Worm (Caenorhabditis elegans) whole organism, L1 larva: ENCODE data around the gene lron-5.

Source experiments
- C04F5.9 ChIP-seq: sonication (generic microtip); optimal IDR thresholded peaks from 2 replicates; lab custom pipeline; 2016; ENCODE audit warnings: missing genetic modification characterization, missing compliant biosample characterization
- C16A3.4 ChIP-seq: fragments of 150-350 bp; optimal IDR thresholded peaks from 2 replicates; lab custom pipeline; 2014; ENCODE audit warnings: missing biosample characterization, missing genetic modification characterization
- F16B12.6 ChIP-seq: fragments of 150-350 bp; optimal IDR thresholded peaks from 2 replicates; lab custom pipeline; 2014; ENCODE audit warnings: missing biosample characterization, missing genetic modification characterization
- Y116A8C.19 ChIP-seq: sonication (generic microtip); optimal IDR thresholded peaks from 2 replicates; lab custom pipeline; 2016; ENCODE audit warnings: missing compliant biosample characterization, missing genetic modification characterization, borderline replicate concordance
- blmp-1 ChIP-seq: fragments of 150-350 bp; optimal IDR thresholded peaks from 2 replicates; lab custom pipeline; 2014; ENCODE audit warnings: missing biosample characterization, missing genetic modification characterization
- ceh-8 ChIP-seq: fragments of 200-800 bp; sonication (Bioruptor generic); optimal IDR thresholded peaks from 2 replicates; lab custom pipeline; 2018; ENCODE audit warnings: mild to moderate bottlenecking, missing genetic modification characterization, moderate library complexity, missing compliant biosample characterization
- ces-1 ChIP-seq: fragments of 150-350 bp; optimal IDR thresholded peaks from 2 replicates; lab custom pipeline; 2014; ENCODE audit warnings: missing biosample characterization, missing genetic modification reagents, missing genetic modification characterization
- efl-1 ChIP-seq, 4 experiments: fragments of 150-350 bp; optimal IDR thresholded peaks in 3 of 4; peaks in 1 of 4; 1 replicate in 1 of 4; 2 replicates in 3 of 4; lab custom pipeline; 2014; ENCODE audit warnings: missing biosample characterization in 2 of 4, missing genetic modification characterization in 2 of 4, missing genetic modification reagents in 2 of 4
- efl-3 ChIP-seq: fragments of 200-800 bp; sonication (Bioruptor generic); optimal IDR thresholded peaks from 2 replicates; lab custom pipeline; 2018; ENCODE audit warnings: mild to moderate bottlenecking, missing genetic modification characterization, missing compliant biosample characterization
- egl-13 ChIP-seq: sonication (generic microtip); optimal IDR thresholded peaks from 2 replicates; lab custom pipeline; 2016; ENCODE audit warnings: missing genotype, missing genetic modification reagents, missing genetic modification characterization, missing compliant biosample characterization
- elt-2 ChIP-seq: sonication (generic microtip); optimal IDR thresholded peaks from 2 replicates; lab custom pipeline; 2016; ENCODE audit warnings: missing genetic modification characterization, mild to moderate bottlenecking, inconsistent platforms, missing compliant biosample characterization, missing genetic modification reagents
- elt-3 ChIP-seq, 6 experiments: fragments of 150-350 bp in 1 of 6; sonication (generic microtip); optimal IDR thresholded peaks; 2 replicates each; lab custom pipeline; 2017 to 2018; ENCODE audit warnings: missing biosample characterization in 6 of 6, missing genetic modification characterization in 6 of 6, inconsistent platforms in 1 of 6
- ets-5 ChIP-seq: fragments of 200-800 bp; sonication (Bioruptor generic); IDR thresholded peaks from 2 replicates; pipeline ENCODE4 v1.3.6; 2022; ENCODE audit warnings: missing genetic modification characterization, missing compliant biosample characterization
- fkh-10 ChIP-seq: sonication (generic microtip); optimal IDR thresholded peaks from 2 replicates; lab custom pipeline; 2017; ENCODE audit warnings: missing biosample characterization, missing genetic modification reagents, missing genetic modification characterization
- fkh-8 ChIP-seq: sonication (generic microtip); optimal IDR thresholded peaks from 2 replicates; lab custom pipeline; 2016; ENCODE audit warnings: mild to moderate bottlenecking, missing genetic modification characterization, missing compliant biosample characterization
- hlh-4 ChIP-seq: sonication (generic microtip); optimal IDR thresholded peaks from 2 replicates; lab custom pipeline; 2016; ENCODE audit warnings: mild to moderate bottlenecking, missing genetic modification characterization, missing compliant biosample characterization
- hpl-2 ChIP-seq: fragments of 150-350 bp; optimal IDR thresholded peaks from 2 replicates; lab custom pipeline; 2014; ENCODE audit warnings: missing biosample characterization, missing genetic modification reagents, missing genetic modification characterization
- jun-1 ChIP-seq: fragments of 150-350 bp; optimal IDR thresholded peaks from 2 replicates; lab custom pipeline; 2014; ENCODE audit warnings: missing biosample characterization, missing genetic modification reagents, missing genetic modification characterization
- lin-13 ChIP-seq: fragments of 150-350 bp; optimal IDR thresholded peaks from 2 replicates; lab custom pipeline; 2014; ENCODE audit warnings: missing biosample characterization, missing genetic modification reagents, missing genetic modification characterization
- lin-14 ChIP-seq: fragments of 200-800 bp; sonication (Bioruptor generic); optimal IDR thresholded peaks from 2 replicates; lab custom pipeline; 2018; ENCODE audit warnings: mild to moderate bottlenecking, missing genetic modification characterization, moderate library complexity, missing compliant biosample characterization
- lin-15B ChIP-seq: fragments of 150-350 bp; sonication (generic microtip); optimal IDR thresholded peaks from 3 replicates; lab custom pipeline; 2014; ENCODE audit warnings: missing biosample characterization, missing genetic modification characterization
- lin-35 ChIP-seq, 2 experiments: fragments of 150-350 bp; optimal IDR thresholded peaks; 2 replicates each; lab custom pipeline; 2014; ENCODE audit warnings: missing biosample characterization in 2 of 2, missing genetic modification characterization in 2 of 2, missing genetic modification reagents in 2 of 2
- lin-39 ChIP-seq: fragments of 150-350 bp; optimal IDR thresholded peaks from 2 replicates; lab custom pipeline; 2014; ENCODE audit warnings: missing biosample characterization, missing genetic modification reagents, missing genetic modification characterization
- lir-3 ChIP-seq: sonication (generic microtip); optimal IDR thresholded peaks from 2 replicates; lab custom pipeline; 2016; ENCODE audit warnings: mild to moderate bottlenecking, missing genetic modification characterization, moderate library complexity, missing compliant biosample characterization; ENCODE audit not compliant: poor library complexity
- lsy-2 ChIP-seq, 2 experiments: fragments of 150-350 bp; optimal IDR thresholded peaks; 2 replicates each; lab custom pipeline; 2014; ENCODE audit warnings: missing biosample characterization in 2 of 2, missing genetic modification characterization in 2 of 2
- mep-1 ChIP-seq: fragments of 150-350 bp; optimal IDR thresholded peaks from 2 replicates; lab custom pipeline; 2014; ENCODE audit warnings: missing biosample characterization, missing genetic modification characterization
- nhr-19 ChIP-seq: fragments of 200-800 bp; sonication (Bioruptor generic); conservative IDR thresholded peaks from 2 replicates; pipeline ENCODE4 v1.3.6; 2022; ENCODE audit warnings: missing genetic modification characterization, missing compliant biosample characterization
- nhr-20 ChIP-seq: sonication (generic microtip); optimal IDR thresholded peaks from 2 replicates; lab custom pipeline; 2016; ENCODE audit warnings: mild to moderate bottlenecking, missing genetic modification characterization, missing compliant biosample characterization
- nhr-237 ChIP-seq: fragments of 150-350 bp; optimal IDR thresholded peaks from 2 replicates; lab custom pipeline; 2014; ENCODE audit warnings: missing biosample characterization, missing genetic modification characterization
- nhr-71 ChIP-seq: sonication (generic microtip); optimal IDR thresholded peaks from 2 replicates; lab custom pipeline; 2016; ENCODE audit warnings: mild to moderate bottlenecking, missing genetic modification characterization, moderate library complexity, missing compliant biosample characterization
- nhr-76 ChIP-seq: sonication (generic microtip); optimal IDR thresholded peaks from 2 replicates; lab custom pipeline; 2017; ENCODE audit warnings: missing biosample characterization, missing genetic modification characterization
- nhr-77 ChIP-seq: fragments of 150-350 bp; optimal IDR thresholded peaks from 2 replicates; lab custom pipeline; 2014; ENCODE audit warnings: missing biosample characterization, missing genetic modification characterization
- nhr-84 ChIP-seq: sonication (generic microtip); optimal IDR thresholded peaks from 2 replicates; lab custom pipeline; 2017; ENCODE audit warnings: missing biosample characterization, missing genetic modification characterization
- nhr-90 ChIP-seq: sonication (generic microtip); optimal IDR thresholded peaks from 2 replicates; lab custom pipeline; 2016; ENCODE audit warnings: mild to moderate bottlenecking, missing genetic modification characterization, missing compliant biosample characterization; ENCODE audit not compliant: poor library complexity
- pax-3 ChIP-seq: fragments of 200-800 bp; sonication (Bioruptor generic); optimal IDR thresholded peaks from 2 replicates; lab custom pipeline; 2018; ENCODE audit warnings: mild to moderate bottlenecking, missing genetic modification characterization, moderate library complexity, missing compliant biosample characterization
- pqm-1 ChIP-seq: sonication (generic microtip); optimal IDR thresholded peaks from 3 replicates; lab custom pipeline; 2017; ENCODE audit warnings: missing biosample characterization, missing genetic modification characterization
- rnt-1 ChIP-seq: sonication (generic microtip); optimal IDR thresholded peaks from 2 replicates; lab custom pipeline; 2016; ENCODE audit warnings: mild to moderate bottlenecking, missing genetic modification characterization, moderate library complexity, missing compliant biosample characterization
- skn-1 ChIP-seq: fragments of 150-350 bp; optimal IDR thresholded peaks from 2 replicates; lab custom pipeline; 2014; ENCODE audit warnings: missing biosample characterization, missing genetic modification characterization
- snpc-4 ChIP-seq: fragments of 150-350 bp; optimal IDR thresholded peaks from 2 replicates; lab custom pipeline; 2014; ENCODE audit warnings: missing biosample characterization, missing genetic modification characterization
- snu-23 ChIP-seq: sonication (generic microtip); optimal IDR thresholded peaks from 2 replicates; lab custom pipeline; 2016; ENCODE audit warnings: missing genetic modification characterization, missing compliant biosample characterization
- sox-4 ChIP-seq: sonication (generic microtip); optimal IDR thresholded peaks from 2 replicates; lab custom pipeline; 2016; ENCODE audit warnings: missing genetic modification characterization, missing compliant biosample characterization
- sptf-1 ChIP-seq: fragments of 150-350 bp; optimal IDR thresholded peaks from 2 replicates; lab custom pipeline; 2014; ENCODE audit warnings: missing biosample characterization, missing genetic modification characterization
- swsn-7 ChIP-seq: sonication (generic microtip); optimal IDR thresholded peaks from 2 replicates; lab custom pipeline; 2016; ENCODE audit warnings: missing genetic modification characterization, missing compliant biosample characterization
- tbx-2 ChIP-seq: sonication (generic microtip); optimal IDR thresholded peaks from 2 replicates; lab custom pipeline; 2016; ENCODE audit warnings: missing genetic modification characterization, missing compliant biosample characterization
- unc-30 ChIP-seq: sonication (generic microtip); optimal IDR thresholded peaks from 2 replicates; lab custom pipeline; 2017; ENCODE audit warnings: missing biosample characterization, missing genetic modification characterization
- unc-86 ChIP-seq: sonication (generic microtip); optimal IDR thresholded peaks from 2 replicates; lab custom pipeline; 2016; ENCODE audit warnings: missing genetic modification characterization, missing compliant biosample characterization
- xbp-1 ChIP-seq: sonication (generic microtip); optimal IDR thresholded peaks from 2 replicates; lab custom pipeline; 2016; ENCODE audit warnings: missing genetic modification characterization, missing compliant biosample characterization
- zag-1 ChIP-seq: fragments of 150-350 bp; optimal IDR thresholded peaks from 2 replicates; lab custom pipeline; 2014; ENCODE audit warnings: missing biosample characterization, missing genetic modification characterization

The lron-5 gene

ce11 chrIII:4668073-4668472 lies 45.2 kb downstream of the lron-5 start:
- TF ChIP-seq nhr-77 (tag; lab: Kevin White, UChicago), result no peak
- no peak for TF ChIP-seq sox-4 (tag; lab: Kevin White, UChicago)
- TF ChIP-seq lin-14 (GFP tag; lab: Kevin White, UChicago), result peak; percentile 3
- TF ChIP-seq efl-3 (GFP tag; lab: Kevin White, UChicago), result no peak
- no peak for TF ChIP-seq rnt-1
- TF ChIP-seq skn-1 (tag; lab: Kevin White, UChicago), result no peak
- no peak for TF ChIP-seq efl-1 (optimal IDR thresholded peaks at IDR 0.05; lab: Kevin White, UChicago)
- TF ChIP-seq efl-1 (GFP tag; optimal IDR thresholded peaks at IDR 0.05 in 1 of 2; lab: Kevin White, UChicago), result peak in 1 of 2 experiments; percentile 59
- no peak for TF ChIP-seq unc-30
- no peak for TF ChIP-seq nhr-20
- no peak for TF ChIP-seq hlh-4
- TF ChIP-seq Y116A8C.19 (tag; lab: Kevin White, UChicago), result no peak
- no peak for TF ChIP-seq lin-39 (tag; lab: Kevin White, UChicago)
- no peak for TF ChIP-seq snu-23 (GFP tag; lab: Kevin White, UChicago)
- peak; percentile 46 for TF ChIP-seq elt-2 (tag; lab: Kevin White, UChicago)
- TF ChIP-seq mep-1 (tag; lab: Kevin White, UChicago), result no peak
- no peak for TF ChIP-seq F16B12.6 (tag; lab: Kevin White, UChicago)
- TF ChIP-seq lin-15B (tag; lab: Kevin White, UChicago), result no peak
- TF ChIP-seq nhr-237 (tag; lab: Kevin White, UChicago), result no peak
- TF ChIP-seq hpl-2 (GFP tag; lab: Kevin White, UChicago), result no peak
- no peak for TF ChIP-seq nhr-76 (tag; lab: Kevin White, UChicago)
- TF ChIP-seq C04F5.9 (tag; lab: Kevin White, UChicago), result no peak
- TF ChIP-seq ces-1 (GFP tag; lab: Kevin White, UChicago), result no peak
- no peak for TF ChIP-seq lin-13 (GFP tag; lab: Kevin White, UChicago)
- TF ChIP-seq xbp-1, result no peak
- no peak for TF ChIP-seq fkh-10 (GFP tag; lab: Kevin White, UChicago)
- TF ChIP-seq blmp-1 (tag; lab: Kevin White, UChicago), result no peak
- TF ChIP-seq ets-5 (GFP tag; lab: Robert Waterston, UW), result no peak
- TF ChIP-seq pax-3, result no peak
- TF ChIP-seq lir-3, result no peak
- TF ChIP-seq nhr-71, result no peak
- TF ChIP-seq elt-3 (tag; optimal IDR thresholded peaks at IDR 0.05; lab: Kevin White, UChicago), result no peak
- no peak for TF ChIP-seq ceh-8 (GFP tag; lab: Kevin White, UChicago)
- TF ChIP-seq zag-1 (tag; lab: Kevin White, UChicago), result no peak
- TF ChIP-seq lin-35 (GFP tag; optimal IDR thresholded peaks at IDR 0.05; lab: Kevin White, UChicago), result peak in 1 of 2 experiments; percentile 20
- TF ChIP-seq nhr-90 (tag; lab: Kevin White, UChicago), result no peak
- TF ChIP-seq C16A3.4 (tag; lab: Kevin White, UChicago), result no peak
- TF ChIP-seq sptf-1 (tag; lab: Kevin White, UChicago), result no peak
- no peak for TF ChIP-seq nhr-84 (tag; lab: Kevin White, UChicago)
- TF ChIP-seq lsy-2 (tag; optimal IDR thresholded peaks at IDR 0.05; lab: Kevin White, UChicago), result no peak
- TF ChIP-seq tbx-2, result no peak
- TF ChIP-seq pqm-1 (tag; lab: Kevin White, UChicago), result peak; percentile 25
- TF ChIP-seq nhr-19 (GFP tag; lab: Robert Waterston, UW), result no peak
- no peak for TF ChIP-seq swsn-7 (tag; lab: Kevin White, UChicago)

ce11 chrIII:4671491-4671890 lies 48.7 kb downstream of the lron-5 start, which contains the start of gene T23F11.11:
T23F11.11 (minus strand) TSS chrIII:4671591.
- TF ChIP-seq snpc-4 (tag; lab: Kevin White, UChicago) (no peak), nhr-84 (tag; lab: Kevin White, UChicago) (no peak), fkh-8 (tag; lab: Kevin White, UChicago) (no peak), unc-86 (tag; lab: Kevin White, UChicago) (no peak), egl-13 (tag; lab: Kevin White, UChicago) (no peak), sptf-1 (tag; lab: Kevin White, UChicago) (no peak), jun-1 (tag; lab: Kevin White, UChicago) (no peak), hpl-2 (GFP tag; lab: Kevin White, UChicago) (no peak), ets-5 (GFP tag; lab: Robert Waterston, UW) (no peak), lsy-2 (tag; optimal IDR thresholded peaks at IDR 0.05; lab: Kevin White, UChicago) (no peak), nhr-76 (tag; lab: Kevin White, UChicago) (no peak), efl-1 (optimal IDR thresholded peaks at IDR 0.05; lab: Kevin White, UChicago) (no peak), efl-1 (GFP tag; optimal IDR thresholded peaks at IDR 0.05 in 1 of 2; lab: Kevin White, UChicago) (no peak), nhr-237 (tag; lab: Kevin White, UChicago) (no peak), Y116A8C.19 (tag; lab: Kevin White, UChicago) (no peak)
